Worm (Caenorhabditis elegans) whole organism, L1 larva: ENCODE data around the gene gst-14.
A peak's percentile ranks its signal among the peaks of the same experiment; 100 is the strongest.

Experiments used
- C16A3.4 ChIP-seq: fragments of 150-350 bp; optimal IDR thresholded peaks from 2 replicates; lab custom pipeline; 2014; ENCODE audit warnings: missing biosample characterization, missing genetic modification characterization
- C34B4.2 ChIP-seq: sonication (generic microtip); optimal IDR thresholded peaks from 2 replicates; lab custom pipeline; 2017; ENCODE audit warnings: mild to moderate bottlenecking, missing genetic modification characterization, missing compliant biosample characterization
- F16B12.6 ChIP-seq: fragments of 150-350 bp; optimal IDR thresholded peaks from 2 replicates; lab custom pipeline; 2014; ENCODE audit warnings: missing biosample characterization, missing genetic modification characterization
- aha-1 ChIP-seq: fragments of 150-350 bp; optimal IDR thresholded peaks from 2 replicates; lab custom pipeline; 2014; ENCODE audit warnings: missing biosample characterization, missing genetic modification characterization
- aly-2 ChIP-seq: fragments of 150-350 bp; optimal IDR thresholded peaks from 2 replicates; lab custom pipeline; 2014; ENCODE audit warnings: missing biosample characterization, missing genetic modification characterization
- ama-1 ChIP-seq: fragments of 150-350 bp; optimal IDR thresholded peaks from 2 replicates; lab custom pipeline; 2014
- blmp-1 ChIP-seq: fragments of 150-350 bp; optimal IDR thresholded peaks from 2 replicates; lab custom pipeline; 2014; ENCODE audit warnings: missing biosample characterization, missing genetic modification characterization
- ceh-82 ChIP-seq, 3 experiments: fragments of 150-350 bp in 1 of 3; sonication (generic microtip) in 2 of 3; optimal IDR thresholded peaks; 2 replicates each; lab custom pipeline; 2014 to 2017; ENCODE audit warnings: missing biosample characterization in 3 of 3, missing genetic modification characterization in 3 of 3
- ceh-90 ChIP-seq: sonication (generic microtip); optimal IDR thresholded peaks from 2 replicates; lab custom pipeline; 2016; ENCODE audit warnings: missing genetic modification characterization, missing compliant biosample characterization
- dpl-1 ChIP-seq, 3 experiments: fragments of 150-350 bp in 2 of 3; sonication (generic microtip) in 1 of 3; optimal IDR thresholded peaks; 2 replicates each; lab custom pipeline; 2014 to 2017; ENCODE audit warnings: missing biosample characterization in 3 of 3, missing genetic modification characterization in 3 of 3, missing genetic modification reagents in 3 of 3
- dsc-1 ChIP-seq: sonication (generic microtip); optimal IDR thresholded peaks from 2 replicates; lab custom pipeline; 2016; ENCODE audit warnings: mild to moderate bottlenecking, missing genetic modification characterization, missing compliant biosample characterization
- efl-1 ChIP-seq, 4 experiments: fragments of 150-350 bp; optimal IDR thresholded peaks in 3 of 4; peaks in 1 of 4; 1 replicate in 1 of 4; 2 replicates in 3 of 4; lab custom pipeline; 2014; ENCODE audit warnings: missing biosample characterization in 2 of 4, missing genetic modification characterization in 2 of 4, missing genetic modification reagents in 2 of 4
- egl-27 ChIP-seq, 2 experiments: fragments of 150-350 bp in 1 of 2; sonication (generic microtip); optimal IDR thresholded peaks; 3 replicates each; lab custom pipeline; 2017 to 2018; ENCODE audit warnings: missing biosample characterization in 2 of 2, missing genetic modification characterization in 2 of 2, missing genetic modification reagents in 2 of 2
- elt-3 ChIP-seq, 6 experiments: fragments of 150-350 bp in 1 of 6; sonication (generic microtip); optimal IDR thresholded peaks; 2 replicates each; lab custom pipeline; 2017 to 2018; ENCODE audit warnings: missing biosample characterization in 6 of 6, missing genetic modification characterization in 6 of 6, inconsistent platforms in 1 of 6
- ets-5 ChIP-seq: fragments of 200-800 bp; sonication (Bioruptor generic); IDR thresholded peaks from 2 replicates; pipeline ENCODE4 v1.3.6; 2022; ENCODE audit warnings: missing genetic modification characterization, missing compliant biosample characterization
- fkh-10 ChIP-seq: sonication (generic microtip); optimal IDR thresholded peaks from 2 replicates; lab custom pipeline; 2017; ENCODE audit warnings: missing biosample characterization, missing genetic modification reagents, missing genetic modification characterization
- fkh-4 ChIP-seq: sonication (generic microtip); optimal IDR thresholded peaks from 2 replicates; lab custom pipeline; 2016; ENCODE audit warnings: missing compliant biosample characterization, missing genetic modification characterization, borderline replicate concordance
- fkh-8 ChIP-seq: sonication (generic microtip); optimal IDR thresholded peaks from 2 replicates; lab custom pipeline; 2016; ENCODE audit warnings: mild to moderate bottlenecking, missing genetic modification characterization, missing compliant biosample characterization
- grh-1 ChIP-seq: fragments of 200-800 bp; sonication (Bioruptor generic); IDR thresholded peaks from 2 replicates; pipeline ENCODE4 v1.3.6; 2022; ENCODE audit warnings: missing genetic modification reagents, missing genetic modification characterization, missing compliant biosample characterization
- hlh-17 ChIP-seq: fragments of 200-800 bp; sonication (Bioruptor generic); optimal IDR thresholded peaks from 2 replicates; lab custom pipeline; 2018; ENCODE audit warnings: missing genetic modification characterization, mild to moderate bottlenecking, missing compliant biosample characterization, moderate library complexity, borderline replicate concordance
- hpl-2 ChIP-seq: fragments of 150-350 bp; optimal IDR thresholded peaks from 2 replicates; lab custom pipeline; 2014; ENCODE audit warnings: missing biosample characterization, missing genetic modification reagents, missing genetic modification characterization
- irx-1 ChIP-seq: sonication (generic microtip); optimal IDR thresholded peaks from 2 replicates; lab custom pipeline; 2016; ENCODE audit warnings: missing genetic modification characterization, missing compliant biosample characterization
- isw-1 ChIP-seq: fragments of 200-800 bp; sonication (Bioruptor generic); IDR thresholded peaks from 2 replicates; pipeline ENCODE4 v1.3.6; 2022; ENCODE audit warnings: missing genetic modification characterization, missing compliant biosample characterization
- lin-13 ChIP-seq: fragments of 150-350 bp; optimal IDR thresholded peaks from 2 replicates; lab custom pipeline; 2014; ENCODE audit warnings: missing biosample characterization, missing genetic modification reagents, missing genetic modification characterization
- lin-14 ChIP-seq: fragments of 200-800 bp; sonication (Bioruptor generic); optimal IDR thresholded peaks from 2 replicates; lab custom pipeline; 2018; ENCODE audit warnings: mild to moderate bottlenecking, missing genetic modification characterization, moderate library complexity, missing compliant biosample characterization
- lin-35 ChIP-seq, 2 experiments: fragments of 150-350 bp; optimal IDR thresholded peaks; 2 replicates each; lab custom pipeline; 2014; ENCODE audit warnings: missing biosample characterization in 2 of 2, missing genetic modification characterization in 2 of 2, missing genetic modification reagents in 2 of 2
- lir-3 ChIP-seq: sonication (generic microtip); optimal IDR thresholded peaks from 2 replicates; lab custom pipeline; 2016; ENCODE audit warnings: mild to moderate bottlenecking, missing genetic modification characterization, moderate library complexity, missing compliant biosample characterization; ENCODE audit not compliant: poor library complexity
- lsy-2 ChIP-seq, 2 experiments: fragments of 150-350 bp; optimal IDR thresholded peaks; 2 replicates each; lab custom pipeline; 2014; ENCODE audit warnings: missing biosample characterization in 2 of 2, missing genetic modification characterization in 2 of 2
- mdl-1 ChIP-seq, 2 experiments: fragments of 150-350 bp; optimal IDR thresholded peaks; 2 replicates each; lab custom pipeline; 2014 to 2017; ENCODE audit warnings: missing biosample characterization in 2 of 2, missing genetic modification characterization in 2 of 2, inconsistent platforms in 1 of 2
- mef-2 ChIP-seq: fragments of 150-350 bp; optimal IDR thresholded peaks from 2 replicates; lab custom pipeline; 2014; ENCODE audit warnings: missing biosample characterization, missing genetic modification characterization
- mep-1 ChIP-seq: fragments of 150-350 bp; optimal IDR thresholded peaks from 2 replicates; lab custom pipeline; 2014; ENCODE audit warnings: missing biosample characterization, missing genetic modification characterization
- nhr-19 ChIP-seq: fragments of 200-800 bp; sonication (Bioruptor generic); conservative IDR thresholded peaks from 2 replicates; pipeline ENCODE4 v1.3.6; 2022; ENCODE audit warnings: missing genetic modification characterization, missing compliant biosample characterization
- nhr-20 ChIP-seq: sonication (generic microtip); optimal IDR thresholded peaks from 2 replicates; lab custom pipeline; 2016; ENCODE audit warnings: mild to moderate bottlenecking, missing genetic modification characterization, missing compliant biosample characterization
- nhr-237 ChIP-seq: fragments of 150-350 bp; optimal IDR thresholded peaks from 2 replicates; lab custom pipeline; 2014; ENCODE audit warnings: missing biosample characterization, missing genetic modification characterization
- nhr-47 ChIP-seq: sonication (generic microtip); optimal IDR thresholded peaks from 2 replicates; lab custom pipeline; 2016; ENCODE audit warnings: mild to moderate bottlenecking, missing genetic modification characterization, moderate library complexity, missing compliant biosample characterization
- nhr-71 ChIP-seq: sonication (generic microtip); optimal IDR thresholded peaks from 2 replicates; lab custom pipeline; 2016; ENCODE audit warnings: mild to moderate bottlenecking, missing genetic modification characterization, moderate library complexity, missing compliant biosample characterization
- nhr-77 ChIP-seq: fragments of 150-350 bp; optimal IDR thresholded peaks from 2 replicates; lab custom pipeline; 2014; ENCODE audit warnings: missing biosample characterization, missing genetic modification characterization
- nhr-84 ChIP-seq: sonication (generic microtip); optimal IDR thresholded peaks from 2 replicates; lab custom pipeline; 2017; ENCODE audit warnings: missing biosample characterization, missing genetic modification characterization
- nhr-85 ChIP-seq: sonication (generic microtip); peaks from one replicate; lab custom pipeline; 2016; ENCODE audit warnings: missing genetic modification characterization, inconsistent platforms, missing compliant biosample characterization
- pag-3 ChIP-seq: sonication (generic microtip); optimal IDR thresholded peaks from 2 replicates; lab custom pipeline; 2017; ENCODE audit warnings: missing genetic modification characterization, mild to moderate bottlenecking, missing compliant biosample characterization, antibody characterized with exemption, borderline replicate concordance; ENCODE audit not compliant: insufficient read depth
- rnt-1 ChIP-seq: sonication (generic microtip); optimal IDR thresholded peaks from 2 replicates; lab custom pipeline; 2016; ENCODE audit warnings: mild to moderate bottlenecking, missing genetic modification characterization, moderate library complexity, missing compliant biosample characterization
- snpc-4 ChIP-seq: fragments of 150-350 bp; optimal IDR thresholded peaks from 2 replicates; lab custom pipeline; 2014; ENCODE audit warnings: missing biosample characterization, missing genetic modification characterization
- snu-23 ChIP-seq: sonication (generic microtip); optimal IDR thresholded peaks from 2 replicates; lab custom pipeline; 2016; ENCODE audit warnings: missing genetic modification characterization, missing compliant biosample characterization
- swsn-7 ChIP-seq: sonication (generic microtip); optimal IDR thresholded peaks from 2 replicates; lab custom pipeline; 2016; ENCODE audit warnings: missing genetic modification characterization, missing compliant biosample characterization
- tbx-2 ChIP-seq: sonication (generic microtip); optimal IDR thresholded peaks from 2 replicates; lab custom pipeline; 2016; ENCODE audit warnings: missing genetic modification characterization, missing compliant biosample characterization
- tlp-1 ChIP-seq: fragments of 150-350 bp; optimal IDR thresholded peaks from 2 replicates; lab custom pipeline; 2014; ENCODE audit warnings: missing biosample characterization, missing genetic modification characterization
- unc-130 ChIP-seq: fragments of 150-350 bp; optimal IDR thresholded peaks from 2 replicates; lab custom pipeline; 2017; ENCODE audit warnings: missing biosample characterization, missing genetic modification characterization, inconsistent platforms
- xbp-1 ChIP-seq: sonication (generic microtip); optimal IDR thresholded peaks from 2 replicates; lab custom pipeline; 2016; ENCODE audit warnings: missing genetic modification characterization, missing compliant biosample characterization
- zag-1 ChIP-seq: fragments of 150-350 bp; optimal IDR thresholded peaks from 2 replicates; lab custom pipeline; 2014; ENCODE audit warnings: missing biosample characterization, missing genetic modification characterization
- zip-4 ChIP-seq: fragments of 200-800 bp; sonication (Bioruptor generic); optimal IDR thresholded peaks from 2 replicates; lab custom pipeline; 2018; ENCODE audit warnings: mild to moderate bottlenecking, missing genetic modification characterization, moderate library complexity, missing compliant biosample characterization

gst-14 gene

DNA sequence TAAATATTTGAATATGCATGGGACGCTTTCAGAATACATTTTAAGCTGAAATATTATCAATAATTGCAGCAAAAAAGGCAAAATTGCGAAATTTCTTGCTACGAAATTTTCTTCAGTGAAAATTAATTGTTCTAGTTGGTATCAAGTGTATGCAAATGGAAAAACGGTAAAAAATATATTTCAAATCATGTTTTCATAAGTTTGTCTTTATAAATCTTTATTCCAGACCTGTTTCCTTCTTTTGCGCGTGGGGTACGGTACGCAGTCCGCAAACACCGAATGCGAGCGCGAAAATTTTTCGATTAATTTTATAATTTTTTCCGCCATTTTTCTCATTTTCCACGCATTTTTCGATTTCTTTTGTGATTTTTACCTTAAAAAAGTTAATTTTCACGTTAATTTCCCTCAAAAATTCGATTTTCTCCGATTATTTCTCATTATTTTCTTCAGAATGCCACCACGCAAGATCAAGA is 19.4 kb downstream of the gst-14 start, which contains the start of the genes fbxc-23 and csc-1:
Gene fbxc-23 (minus strand): TSS at position 51 of the 473 bp plus-strand sequence.
Gene csc-1 (plus strand): TSS at position 451 of the 473 bp plus-strand sequence.
- TF ChIP-seq nhr-84, result no peak
- TF ChIP-seq aly-2, result no peak
- peak; percentile 48 for TF ChIP-seq nhr-19 (GFP tag; lab: Robert Waterston, UW)
- TF ChIP-seq ceh-90 (tag; lab: Kevin White, UChicago), result no peak
- peak; percentile 20 for TF ChIP-seq fkh-4
- TF ChIP-seq fkh-8 (tag; lab: Kevin White, UChicago), result peak; percentile 25
- peak; percentile 48; the same call in 1 of the 2 replicates for TF ChIP-seq grh-1
- peak; percentile 97 to 99 for TF ChIP-seq lsy-2 (tag; optimal IDR thresholded peaks at IDR 0.05; lab: Kevin White, UChicago)
- TF ChIP-seq C16A3.4 (tag; lab: Kevin White, UChicago), result peak; percentile 59
- peak; percentile 73 for TF ChIP-seq snu-23 (GFP tag; lab: Kevin White, UChicago)
- TF ChIP-seq swsn-7 (tag; lab: Kevin White, UChicago), result peak; percentile 48
- TF ChIP-seq lin-35 (GFP tag; optimal IDR thresholded peaks at IDR 0.05; lab: Kevin White, UChicago), result peak; percentile 89 to 95
- peak in 1 of 6 experiments; percentile 67 for TF ChIP-seq elt-3 (tag; optimal IDR thresholded peaks at IDR 0.05; lab: Kevin White, UChicago)
- TF ChIP-seq fkh-10 (GFP tag; lab: Kevin White, UChicago), result no peak
- peak; percentile 76 for TF ChIP-seq blmp-1
- no peak for TF ChIP-seq aha-1 (tag; lab: Kevin White, UChicago)
- TF ChIP-seq dpl-1 (GFP tag; optimal IDR thresholded peaks at IDR 0.05; lab: Kevin White, UChicago), result peak; percentile 91 to 96 (median 93)
- peak; percentile 33 for TF ChIP-seq dsc-1
- TF ChIP-seq nhr-85 (tag; lab: Kevin White, UChicago), result peak; percentile 34
- no peak for TF ChIP-seq hpl-2
- no peak; the same call in 1 of the 2 replicates for TF ChIP-seq isw-1 (GFP tag; lab: Robert Waterston, UW)
- no peak for TF ChIP-seq nhr-237 (tag; lab: Kevin White, UChicago)
- peak; percentile 36 for TF ChIP-seq rnt-1 (tag; lab: Kevin White, UChicago)
- peak; percentile 21 for TF ChIP-seq nhr-77 (tag; lab: Kevin White, UChicago)
- TF ChIP-seq mef-2, result no peak
- TF ChIP-seq F16B12.6, result peak; percentile 92
- peak; percentile 51 for TF ChIP-seq nhr-47 (tag; lab: Kevin White, UChicago)
- no peak for TF ChIP-seq C34B4.2
- no peak for TF ChIP-seq lin-13 (GFP tag; lab: Kevin White, UChicago)
- TF ChIP-seq hlh-17 (GFP tag; lab: Kevin White, UChicago), result no peak
- no peak for TF ChIP-seq ets-5 (GFP tag; lab: Robert Waterston, UW)
- no peak for TF ChIP-seq zip-4
- peak; percentile 20 to 42 (median 28) for TF ChIP-seq ceh-82 (tag; optimal IDR thresholded peaks at IDR 0.05; lab: Kevin White, UChicago)
- TF ChIP-seq pag-3 (tag; lab: Kevin White, UChicago), result no peak
- TF ChIP-seq mep-1 (tag; lab: Kevin White, UChicago), result peak; percentile 75
- TF ChIP-seq lir-3 (tag; lab: Kevin White, UChicago), result no peak
- peak; percentile 53 for TF ChIP-seq irx-1 (tag; lab: Kevin White, UChicago)
- TF ChIP-seq nhr-20 (tag; lab: Kevin White, UChicago), result peak; percentile 60
- peak; percentile 61 for TF ChIP-seq nhr-71 (tag; lab: Kevin White, UChicago)
- peak; percentile 52 for TF ChIP-seq unc-130 (tag; lab: Kevin White, UChicago)
- no peak for TF ChIP-seq ama-1 (lab: Kevin White, UChicago)
- peak; percentile 60 for TF ChIP-seq snpc-4 (tag; lab: Kevin White, UChicago)
- peak; percentile 39 for TF ChIP-seq xbp-1 (tag; lab: Kevin White, UChicago)
- TF ChIP-seq tlp-1, result no peak
- peak; percentile 43 for TF ChIP-seq lin-14 (GFP tag; lab: Kevin White, UChicago)
- TF ChIP-seq egl-27 (tag; optimal IDR thresholded peaks at IDR 0.05; lab: Kevin White, UChicago), result no peak
- peak; percentile 45 for TF ChIP-seq tbx-2 (tag; lab: Kevin White, UChicago)
- no peak for TF ChIP-seq zag-1
- TF ChIP-seq efl-1 (optimal IDR thresholded peaks at IDR 0.05; lab: Kevin White, UChicago), result peak; percentile 93 to 96
- peak; percentile 95 to 99 for TF ChIP-seq efl-1 (GFP tag; optimal IDR thresholded peaks at IDR 0.05 in 1 of 2; lab: Kevin White, UChicago)
- peak in 1 of 2 experiments; percentile 41 for TF ChIP-seq mdl-1 (tag; optimal IDR thresholded peaks at IDR 0.05; lab: Kevin White, UChicago)
